Fruit fly (Drosophila melanogaster) whole organism, adult: ENCODE measurements around the gene DEF8.

Experiments used
- kay ChIP-seq: fragments of 200-800 bp; sonication (Bioruptor generic); peaks from one replicate; lab custom pipeline; 2016; ENCODE audit warnings: missing biosample characterization, missing genetic modification characterization, borderline replicate concordance
- ovo ChIP-seq: fragments of 200-800 bp; sonication (Bioruptor generic); optimal IDR thresholded peaks from 2 replicates; lab custom pipeline; 2016; ENCODE audit warnings: missing biosample characterization, missing genetic modification characterization
- pad ChIP-seq: fragments of 200-800 bp; sonication (Bioruptor generic); optimal IDR thresholded peaks from 3 replicates; lab custom pipeline; 2017; ENCODE audit warnings: missing biosample characterization, missing genetic modification characterization, mild to moderate bottlenecking, moderate library complexity, missing genetic modification reagents

DNA sequence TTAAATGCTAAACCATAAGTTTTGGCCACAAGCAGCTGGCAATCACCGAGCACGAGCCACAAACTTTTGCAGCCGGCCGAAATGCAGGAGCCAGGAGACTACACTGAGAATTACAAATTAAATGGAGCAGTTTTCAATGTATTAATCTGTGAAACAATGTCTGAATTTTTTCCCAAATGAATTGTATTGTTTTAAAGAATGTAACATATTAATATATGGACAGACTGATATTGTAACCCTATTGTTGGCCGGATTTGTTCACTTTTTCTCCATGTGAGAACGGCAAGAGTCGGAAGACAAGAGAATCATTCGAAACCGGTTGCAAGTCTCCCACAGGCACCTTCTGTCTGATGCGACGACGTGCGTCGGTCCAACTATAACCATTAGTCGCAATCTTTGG is 16.8 kb upstream of the DEF8 start:
- TF ChIP-seq pad (GFP tag; lab: Kevin White, UChicago) (no peak), ovo (no peak), kay (no peak)
